Worm (Caenorhabditis elegans) whole organism, L4 larva: Measurements from ENCODE around the gene dmsr-11.
A peak's percentile ranks its signal among the peaks of the same experiment; 100 is the strongest.

Source experiments
- ZK546.5 ChIP-seq, 2 experiments: sonication (generic microtip); optimal IDR thresholded peaks; 2 replicates each; lab custom pipeline; 2017; ENCODE audit warnings: missing biosample characterization in 2 of 2, missing genetic modification characterization in 2 of 2
- ama-1 ChIP-seq: fragments of 150-350 bp; optimal IDR thresholded peaks from 2 replicates; lab custom pipeline; 2014; ENCODE audit warnings: inconsistent platforms, mixed read lengths
- ceh-82 ChIP-seq: sonication (generic microtip); optimal IDR thresholded peaks from 2 replicates; lab custom pipeline; 2017; ENCODE audit warnings: missing biosample characterization, missing genetic modification characterization
- fos-1 ChIP-seq: fragments of 150-350 bp; optimal IDR thresholded peaks from 2 replicates; lab custom pipeline; 2014; ENCODE audit warnings: missing biosample characterization, missing genetic modification characterization
- lin-39 ChIP-seq: fragments of 150-350 bp; optimal IDR thresholded peaks from 2 replicates; lab custom pipeline; 2014; ENCODE audit warnings: missing biosample characterization, missing genetic modification reagents, missing genetic modification characterization
- nhr-11 ChIP-seq: fragments of 150-350 bp; optimal IDR thresholded peaks from 2 replicates; lab custom pipeline; 2014; ENCODE audit warnings: missing biosample characterization, missing genetic modification characterization
- unc-130 ChIP-seq: sonication (generic microtip); optimal IDR thresholded peaks from 2 replicates; lab custom pipeline; 2016; ENCODE audit warnings: missing genetic modification reagents, missing genetic modification characterization, missing compliant biosample characterization
- vab-7 ChIP-seq: fragments of 200-800 bp; sonication (Bioruptor generic); IDR thresholded peaks from 2 replicates; pipeline ENCODE4 v1.3.6; 2022; ENCODE audit warnings: missing genetic modification reagents, missing genetic modification characterization, missing compliant biosample characterization

DNA sequence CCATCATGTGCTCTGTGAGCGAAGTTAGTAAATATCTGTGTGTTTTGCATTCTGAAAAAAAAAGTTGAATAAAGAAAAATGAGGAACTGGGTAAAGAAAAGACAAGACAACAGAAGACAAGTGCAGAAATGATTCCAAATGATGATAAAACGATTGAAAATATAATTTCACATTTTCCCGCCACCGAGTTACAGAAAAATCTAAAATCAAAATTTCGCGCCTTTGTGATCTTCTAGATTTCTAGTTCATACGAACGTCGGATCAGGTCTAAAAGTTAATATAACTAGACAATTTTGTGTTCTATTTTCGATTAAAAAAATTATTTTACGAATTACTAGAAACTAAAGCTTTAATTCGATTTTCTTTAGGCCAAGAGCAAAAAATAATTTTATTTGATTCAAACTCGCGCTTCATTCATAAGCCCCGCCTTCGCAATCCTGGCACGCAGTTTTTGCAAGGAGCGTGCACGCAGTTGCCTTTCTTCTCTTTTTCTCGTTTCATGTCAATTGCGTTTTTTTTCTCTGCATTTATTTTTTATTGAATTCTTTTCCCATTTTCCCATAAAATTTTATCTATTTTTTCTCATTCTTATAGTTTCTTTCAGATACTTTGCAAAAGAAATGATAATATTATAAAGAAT lies 18.9 kb downstream of the dmsr-11 start, which contains the start of the genes spn-4 and spe-39:
- TF ChIP-seq ceh-82 (tag; lab: Kevin White, UChicago) (no peak), ama-1 (lab: Kevin White, UChicago) (no peak), ZK546.5 (tag; optimal IDR thresholded peaks at IDR 0.05; lab: Kevin White, UChicago) (no peak), unc-130 (GFP tag; lab: Kevin White, UChicago) (peak; percentile 33), fos-1 (no peak), lin-39 (tag; lab: Kevin White, UChicago) (no peak), nhr-11 (no peak), vab-7 (GFP tag; lab: Robert Waterston, UW) (no peak)
